Fruit fly (Drosophila melanogaster) whole organism, pupa: ENCODE measurements around the gene CG14074.
A peak's percentile ranks its signal among the peaks of the same experiment; 100 is the strongest.

ENCODE experiments used
- CG10348 ChIP-seq: fragments of 200-800 bp; sonication (Bioruptor generic); IDR thresholded peaks from 2 replicates; pipeline ENCODE4 v1.3.6; 2022; ENCODE audit warnings: missing biosample characterization, missing genetic modification characterization
- CG12605 ChIP-seq: fragments of 200-800 bp; sonication (Bioruptor generic); IDR thresholded peaks from 2 replicates; pipeline ENCODE4 v1.3.6; 2022; ENCODE audit warnings: missing biosample characterization, missing genetic modification characterization
- CG13204 ChIP-seq: fragments of 200-800 bp; sonication (Bioruptor generic); optimal IDR thresholded peaks from 2 replicates; lab custom pipeline; 2018; ENCODE audit warnings: missing biosample characterization, mild to moderate bottlenecking, missing genetic modification characterization, moderate library complexity
- CG14655 ChIP-seq: fragments of 200-800 bp; sonication (Bioruptor generic); optimal IDR thresholded peaks from 3 replicates; lab custom pipeline; 2017; ENCODE audit warnings: mild to moderate bottlenecking, missing biosample characterization, missing genetic modification reagents, missing genetic modification characterization
- CG15710 ChIP-seq: fragments of 200-800 bp; sonication (Bioruptor generic); optimal IDR thresholded peaks from 2 replicates; lab custom pipeline; 2018; ENCODE audit warnings: missing biosample characterization, mild to moderate bottlenecking, missing genetic modification characterization, moderate library complexity
- CG17806 ChIP-seq: fragments of 200-800 bp; sonication (Bioruptor generic); optimal IDR thresholded peaks from 2 replicates; lab custom pipeline; 2018; ENCODE audit warnings: missing biosample characterization, mild to moderate bottlenecking, missing genetic modification characterization, moderate library complexity
- CG32121 ChIP-seq: fragments of 200-800 bp; sonication (Bioruptor generic); IDR thresholded peaks from 2 replicates; pipeline ENCODE4 v1.3.6; 2022; ENCODE audit warnings: missing biosample characterization, missing genetic modification characterization
- CG34367 ChIP-seq: fragments of 200-800 bp; sonication (Bioruptor generic); optimal IDR thresholded peaks from 2 replicates; lab custom pipeline; 2018; ENCODE audit warnings: missing biosample characterization, mild to moderate bottlenecking, missing genetic modification characterization
- CG4496 ChIP-seq: fragments of 200-800 bp; sonication (Bioruptor generic); IDR thresholded peaks from 3 replicates; pipeline ENCODE4 v1.3.6; 2022; ENCODE audit warnings: missing biosample characterization, missing genetic modification characterization
- CG8159 ChIP-seq: fragments of 200-800 bp; sonication (Bioruptor generic); optimal IDR thresholded peaks from 3 replicates; lab custom pipeline; 2018; ENCODE audit warnings: missing biosample characterization, mild to moderate bottlenecking, missing genetic modification characterization, moderate library complexity
- CG8301 ChIP-seq: fragments of 200-800 bp; sonication (Bioruptor generic); optimal IDR thresholded peaks from 2 replicates; lab custom pipeline; 2018; ENCODE audit warnings: missing biosample characterization, mild to moderate bottlenecking, missing genetic modification characterization
- CG9948 ChIP-seq: fragments of 200-800 bp; sonication (Bioruptor generic); optimal IDR thresholded peaks from 2 replicates; lab custom pipeline; 2018; ENCODE audit warnings: missing biosample characterization, mild to moderate bottlenecking, missing genetic modification characterization, moderate library complexity
- D1 ChIP-seq: fragments of 200-800 bp; sonication (Bioruptor generic); optimal IDR thresholded peaks from 2 replicates; lab custom pipeline; 2018; ENCODE audit warnings: missing biosample characterization, mild to moderate bottlenecking, missing genetic modification characterization, moderate library complexity
- EcR ChIP-seq: fragments of 200-800 bp; sonication (Bioruptor generic); optimal IDR thresholded peaks from 3 replicates; lab custom pipeline; 2019; ENCODE audit warnings: missing biosample characterization, missing genetic modification characterization, mild to moderate bottlenecking, moderate library complexity, missing genetic modification reagents
- Ets98B ChIP-seq: fragments of 200-800 bp; sonication (Bioruptor generic); IDR thresholded peaks from 2 replicates; pipeline ENCODE4 v1.3.6; 2022; ENCODE audit warnings: missing biosample characterization, missing genetic modification characterization
- Pif1A ChIP-seq: fragments of 200-800 bp; sonication (Bioruptor generic); optimal IDR thresholded peaks from 3 replicates; lab custom pipeline; 2016; ENCODE audit warnings: missing biosample characterization, missing genetic modification characterization
- Pif1B ChIP-seq: fragments of 200-800 bp; sonication (Bioruptor generic); optimal IDR thresholded peaks from 3 replicates; lab custom pipeline; 2016; ENCODE audit warnings: missing biosample characterization, missing genetic modification characterization
- Snoo ChIP-seq: fragments of 200-800 bp; sonication (Bioruptor generic); optimal IDR thresholded peaks from 3 replicates; lab custom pipeline; 2017; ENCODE audit warnings: missing biosample characterization, mild to moderate bottlenecking, missing genetic modification characterization, inconsistent platforms
- fd96Ca ChIP-seq: fragments of 200-800 bp; sonication (Bioruptor generic); IDR thresholded peaks from 3 replicates; pipeline ENCODE4 v1.3.6; 2022; ENCODE audit warnings: missing biosample characterization, missing genetic modification characterization
- gl ChIP-seq: fragments of 200-800 bp; sonication (Bioruptor generic); optimal IDR thresholded peaks from 2 replicates; lab custom pipeline; 2018; ENCODE audit warnings: missing biosample characterization, mild to moderate bottlenecking, missing genetic modification characterization
- rn ChIP-seq: fragments of 200-800 bp; sonication (Bioruptor generic); IDR thresholded peaks from 2 replicates; pipeline ENCODE4 v1.3.6; 2022; ENCODE audit warnings: missing biosample characterization, missing genetic modification characterization

The CG14074 gene

DNA sequence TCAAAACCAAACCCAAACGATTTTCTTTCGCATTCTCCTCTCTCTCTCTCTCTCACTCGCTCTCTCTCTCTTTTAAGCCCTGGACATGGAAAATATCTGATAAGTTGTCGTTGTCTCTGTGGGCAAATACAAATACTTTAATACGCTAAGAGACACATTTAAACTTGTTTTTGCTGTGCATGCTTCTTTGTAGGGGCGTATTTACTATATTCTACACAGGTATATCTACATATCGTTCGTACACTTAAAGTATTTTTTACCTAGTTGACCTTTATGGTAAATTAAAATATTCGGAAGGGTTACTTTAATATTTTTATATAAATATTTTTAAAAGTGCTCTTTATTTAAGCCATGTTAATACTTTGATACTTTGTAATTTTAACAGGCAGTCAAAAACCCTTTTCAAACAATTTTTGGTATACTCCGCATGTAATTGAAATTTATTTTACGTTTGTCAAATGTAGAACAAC, 19.7 kb upstream of the CG14074 start:
- TF ChIP-seq CG8159 (tag; lab: Kevin White, UChicago), result peak; percentile 61
- TF ChIP-seq CG13204 (GFP tag; lab: Kevin White, UChicago), result no peak
- peak; percentile 70 for TF ChIP-seq D1 (tag; lab: Kevin White, UChicago)
- TF ChIP-seq fd96Ca (GFP tag; lab: Robert Waterston, UW), result no peak
- TF ChIP-seq CG17806 (tag; lab: Kevin White, UChicago), result no peak
- no peak for TF ChIP-seq CG10348 (GFP tag; lab: Robert Waterston, UW)
- peak; percentile 3 for TF ChIP-seq Pif1B (GFP tag; lab: Kevin White, UChicago)
- TF ChIP-seq CG8301 (tag; lab: Kevin White, UChicago), result no peak
- no peak for TF ChIP-seq EcR (GFP tag; lab: Kevin White, UChicago)
- TF ChIP-seq CG32121 (GFP tag; lab: Robert Waterston, UW), result no peak
- TF ChIP-seq CG4496 (GFP tag; lab: Robert Waterston, UW), result no peak

- TF ChIP-seq CG14655 (GFP tag; lab: Kevin White, UChicago), result peak; percentile 53
- TF ChIP-seq CG12605 (GFP tag; lab: Robert Waterston, UW), result no peak
- TF ChIP-seq fd96Ca (GFP tag; lab: Robert Waterston, UW), result no peak
- TF ChIP-seq CG9948 (tag; lab: Kevin White, UChicago), result peak; percentile 14
- no peak for TF ChIP-seq CG8159 (tag; lab: Kevin White, UChicago)
- no peak for TF ChIP-seq Ets98B (GFP tag; lab: Robert Waterston, UW)
- no peak for TF ChIP-seq EcR (GFP tag; lab: Kevin White, UChicago)
- TF ChIP-seq Pif1A (GFP tag; lab: Kevin White, UChicago), result peak; percentile 40
- TF ChIP-seq Snoo (tag; lab: Kevin White, UChicago), result peak; percentile 13
- TF ChIP-seq CG8301 (tag; lab: Kevin White, UChicago), result no peak
- peak; percentile 94 for TF ChIP-seq D1 (tag; lab: Kevin White, UChicago)
Observed at dm6 chr3L:18848436-18848835, 17.6 kb upstream of the CG14074 start.

dm6 chr3L:18852223-18852622, 13.8 kb upstream of the CG14074 start:
- TF ChIP-seq rn, result no peak
- no peak for TF ChIP-seq gl (tag; lab: Kevin White, UChicago)
- TF ChIP-seq Ets98B (GFP tag; lab: Robert Waterston, UW), result no peak
- no peak for TF ChIP-seq CG12605 (GFP tag; lab: Robert Waterston, UW)
- TF ChIP-seq CG4496 (GFP tag; lab: Robert Waterston, UW), result no peak
- TF ChIP-seq CG15710, result no peak
- no peak for TF ChIP-seq CG32121 (GFP tag; lab: Robert Waterston, UW)
- no peak for TF ChIP-seq Pif1A (GFP tag; lab: Kevin White, UChicago)
- TF ChIP-seq EcR (GFP tag; lab: Kevin White, UChicago), result no peak
- no peak for TF ChIP-seq CG9948 (tag; lab: Kevin White, UChicago)
- no peak for TF ChIP-seq CG17806 (tag; lab: Kevin White, UChicago)
- no peak for TF ChIP-seq fd96Ca (GFP tag; lab: Robert Waterston, UW)
- no peak for TF ChIP-seq CG34367 (tag; lab: Kevin White, UChicago)
- TF ChIP-seq CG10348 (GFP tag; lab: Robert Waterston, UW), result no peak

DNA sequence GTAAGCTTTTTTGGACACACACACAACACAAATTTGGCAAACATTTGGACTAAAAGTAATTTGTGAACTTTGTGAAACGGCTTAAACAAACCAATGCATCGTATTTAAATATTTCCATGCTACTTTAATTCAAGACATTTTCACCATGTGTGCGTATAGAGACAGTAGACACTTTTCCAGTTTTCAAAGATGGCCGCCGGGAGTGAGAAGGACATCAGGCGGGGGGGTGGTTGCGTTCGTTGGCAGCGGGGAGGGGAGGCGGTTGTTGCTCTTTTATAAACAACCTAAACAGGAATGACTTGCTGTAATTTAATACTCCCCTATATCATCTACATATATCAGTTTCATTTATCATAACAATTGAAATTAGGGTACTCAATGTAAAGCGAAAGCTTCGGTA, 12.6 kb upstream of the CG14074 start:
- TF ChIP-seq D1 (tag; lab: Kevin White, UChicago), result no peak
- no peak for TF ChIP-seq CG32121 (GFP tag; lab: Robert Waterston, UW)
- TF ChIP-seq CG10348 (GFP tag; lab: Robert Waterston, UW), result no peak
- no peak for TF ChIP-seq CG34367 (tag; lab: Kevin White, UChicago)
- TF ChIP-seq rn, result no peak
- TF ChIP-seq Ets98B (GFP tag; lab: Robert Waterston, UW), result no peak
- no peak for TF ChIP-seq Snoo (tag; lab: Kevin White, UChicago)
- TF ChIP-seq CG17806 (tag; lab: Kevin White, UChicago), result no peak
- no peak for TF ChIP-seq CG14655 (GFP tag; lab: Kevin White, UChicago)
- TF ChIP-seq CG13204 (GFP tag; lab: Kevin White, UChicago), result no peak
- no peak for TF ChIP-seq CG8301 (tag; lab: Kevin White, UChicago)
- TF ChIP-seq Pif1A (GFP tag; lab: Kevin White, UChicago), result no peak
- TF ChIP-seq CG9948 (tag; lab: Kevin White, UChicago), result no peak
- no peak for TF ChIP-seq CG15710
- no peak for TF ChIP-seq CG4496 (GFP tag; lab: Robert Waterston, UW)

DNA sequence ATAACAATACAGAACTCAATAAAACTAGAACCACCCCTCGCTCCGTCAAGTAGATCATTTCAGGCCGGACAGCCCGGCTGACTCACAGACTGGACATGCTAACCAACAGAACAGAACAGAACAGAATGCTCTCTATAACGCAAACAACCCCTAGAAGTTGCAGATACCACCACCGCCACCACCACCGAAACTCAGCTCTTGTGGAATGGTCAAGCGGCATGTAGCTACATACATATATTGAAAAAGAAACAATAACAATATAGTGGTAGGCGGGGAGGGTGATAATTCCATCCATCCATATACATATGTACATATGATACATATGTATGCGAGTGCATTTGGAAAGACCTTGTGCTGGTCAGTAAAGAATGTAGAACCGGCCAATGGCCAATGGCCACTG, 11.6 kb upstream of the CG14074 start:
- TF ChIP-seq CG15710, result no peak
- TF ChIP-seq Pif1A (GFP tag; lab: Kevin White, UChicago), result no peak
- TF ChIP-seq, all 21 proteins: peak for 0

- no peak for TF ChIP-seq CG9948 (tag; lab: Kevin White, UChicago)
- no peak for TF ChIP-seq CG32121 (GFP tag; lab: Robert Waterston, UW)
- TF ChIP-seq Pif1A (GFP tag; lab: Kevin White, UChicago), result no peak
- no peak for TF ChIP-seq EcR (GFP tag; lab: Kevin White, UChicago)
- TF ChIP-seq CG15710, result no peak
- TF ChIP-seq fd96Ca (GFP tag; lab: Robert Waterston, UW), result no peak
- TF ChIP-seq D1 (tag; lab: Kevin White, UChicago), result no peak
- TF ChIP-seq Snoo (tag; lab: Kevin White, UChicago), result no peak
- no peak for TF ChIP-seq Ets98B (GFP tag; lab: Robert Waterston, UW)
- no peak for TF ChIP-seq CG13204 (GFP tag; lab: Kevin White, UChicago)
- no peak for TF ChIP-seq CG8301 (tag; lab: Kevin White, UChicago)
- TF ChIP-seq CG12605 (GFP tag; lab: Robert Waterston, UW), result no peak
- no peak for TF ChIP-seq CG8159 (tag; lab: Kevin White, UChicago)
- no peak for TF ChIP-seq CG4496 (GFP tag; lab: Robert Waterston, UW)
- no peak for TF ChIP-seq rn
- TF ChIP-seq CG17806 (tag; lab: Kevin White, UChicago), result no peak
- no peak for TF ChIP-seq Pif1B (GFP tag; lab: Kevin White, UChicago)
- no peak for TF ChIP-seq gl (tag; lab: Kevin White, UChicago)
- TF ChIP-seq, all 21 proteins: peak for 0
Observed at dm6 chr3L:18860467-18860866, 5.6 kb upstream of the CG14074 start.
